Worm (Caenorhabditis elegans) whole organism, L1 larva: ENCODE measurements around the gene abf-3.

Source experiments
- C04F5.9 ChIP-seq: sonication (generic microtip); optimal IDR thresholded peaks from 2 replicates; lab custom pipeline; 2016; ENCODE audit warnings: missing genetic modification characterization, missing compliant biosample characterization
- C34B4.2 ChIP-seq: sonication (generic microtip); optimal IDR thresholded peaks from 2 replicates; lab custom pipeline; 2017; ENCODE audit warnings: mild to moderate bottlenecking, missing genetic modification characterization, missing compliant biosample characterization
- aha-1 ChIP-seq: fragments of 150-350 bp; optimal IDR thresholded peaks from 2 replicates; lab custom pipeline; 2014; ENCODE audit warnings: missing biosample characterization, missing genetic modification characterization
- aly-2 ChIP-seq: fragments of 150-350 bp; optimal IDR thresholded peaks from 2 replicates; lab custom pipeline; 2014; ENCODE audit warnings: missing biosample characterization, missing genetic modification characterization
- ceh-82 ChIP-seq, 3 experiments: fragments of 150-350 bp in 1 of 3; sonication (generic microtip) in 2 of 3; optimal IDR thresholded peaks; 2 replicates each; lab custom pipeline; 2014 to 2017; ENCODE audit warnings: missing biosample characterization in 3 of 3, missing genetic modification characterization in 3 of 3
- ceh-88 ChIP-seq: fragments of 200-800 bp; sonication (Bioruptor generic); IDR thresholded peaks from 2 replicates; pipeline ENCODE4 v1.3.6; 2022; ENCODE audit warnings: missing genetic modification characterization, missing compliant biosample characterization
- ceh-90 ChIP-seq: sonication (generic microtip); optimal IDR thresholded peaks from 2 replicates; lab custom pipeline; 2016; ENCODE audit warnings: missing genetic modification characterization, missing compliant biosample characterization
- ces-1 ChIP-seq: fragments of 150-350 bp; optimal IDR thresholded peaks from 2 replicates; lab custom pipeline; 2014; ENCODE audit warnings: missing biosample characterization, missing genetic modification reagents, missing genetic modification characterization
- dpl-1 ChIP-seq, 3 experiments: fragments of 150-350 bp in 2 of 3; sonication (generic microtip) in 1 of 3; optimal IDR thresholded peaks; 2 replicates each; lab custom pipeline; 2014 to 2017; ENCODE audit warnings: missing biosample characterization in 3 of 3, missing genetic modification characterization in 3 of 3, missing genetic modification reagents in 3 of 3
- efl-1 ChIP-seq, 4 experiments: fragments of 150-350 bp; optimal IDR thresholded peaks in 3 of 4; peaks in 1 of 4; 1 replicate in 1 of 4; 2 replicates in 3 of 4; lab custom pipeline; 2014; ENCODE audit warnings: missing biosample characterization in 2 of 4, missing genetic modification characterization in 2 of 4, missing genetic modification reagents in 2 of 4
- elt-2 ChIP-seq: sonication (generic microtip); optimal IDR thresholded peaks from 2 replicates; lab custom pipeline; 2016; ENCODE audit warnings: missing genetic modification characterization, mild to moderate bottlenecking, inconsistent platforms, missing compliant biosample characterization, missing genetic modification reagents
- fkh-10 ChIP-seq: sonication (generic microtip); optimal IDR thresholded peaks from 2 replicates; lab custom pipeline; 2017; ENCODE audit warnings: missing biosample characterization, missing genetic modification reagents, missing genetic modification characterization
- fkh-4 ChIP-seq: sonication (generic microtip); optimal IDR thresholded peaks from 2 replicates; lab custom pipeline; 2016; ENCODE audit warnings: missing compliant biosample characterization, missing genetic modification characterization, borderline replicate concordance
- fkh-8 ChIP-seq: sonication (generic microtip); optimal IDR thresholded peaks from 2 replicates; lab custom pipeline; 2016; ENCODE audit warnings: mild to moderate bottlenecking, missing genetic modification characterization, missing compliant biosample characterization
- fos-1 ChIP-seq: fragments of 150-350 bp; optimal IDR thresholded peaks from 2 replicates; lab custom pipeline; 2014; ENCODE audit warnings: missing biosample characterization, missing genetic modification characterization
- irx-1 ChIP-seq: sonication (generic microtip); optimal IDR thresholded peaks from 2 replicates; lab custom pipeline; 2016; ENCODE audit warnings: missing genetic modification characterization, missing compliant biosample characterization
- lin-14 ChIP-seq: fragments of 200-800 bp; sonication (Bioruptor generic); optimal IDR thresholded peaks from 2 replicates; lab custom pipeline; 2018; ENCODE audit warnings: mild to moderate bottlenecking, missing genetic modification characterization, moderate library complexity, missing compliant biosample characterization
- lin-15B ChIP-seq: fragments of 150-350 bp; sonication (generic microtip); optimal IDR thresholded peaks from 3 replicates; lab custom pipeline; 2014; ENCODE audit warnings: missing biosample characterization, missing genetic modification characterization
- lin-35 ChIP-seq, 2 experiments: fragments of 150-350 bp; optimal IDR thresholded peaks; 2 replicates each; lab custom pipeline; 2014; ENCODE audit warnings: missing biosample characterization in 2 of 2, missing genetic modification characterization in 2 of 2, missing genetic modification reagents in 2 of 2
- lin-39 ChIP-seq: fragments of 150-350 bp; optimal IDR thresholded peaks from 2 replicates; lab custom pipeline; 2014; ENCODE audit warnings: missing biosample characterization, missing genetic modification reagents, missing genetic modification characterization
- lir-3 ChIP-seq: sonication (generic microtip); optimal IDR thresholded peaks from 2 replicates; lab custom pipeline; 2016; ENCODE audit warnings: mild to moderate bottlenecking, missing genetic modification characterization, moderate library complexity, missing compliant biosample characterization; ENCODE audit not compliant: poor library complexity
- lsy-2 ChIP-seq, 2 experiments: fragments of 150-350 bp; optimal IDR thresholded peaks; 2 replicates each; lab custom pipeline; 2014; ENCODE audit warnings: missing biosample characterization in 2 of 2, missing genetic modification characterization in 2 of 2
- mab-9 ChIP-seq: fragments of 200-800 bp; sonication (Bioruptor generic); IDR thresholded peaks from 2 replicates; pipeline ENCODE4 v1.3.6; 2022; ENCODE audit warnings: missing genetic modification reagents, missing genetic modification characterization, missing compliant biosample characterization
- mep-1 ChIP-seq: fragments of 150-350 bp; optimal IDR thresholded peaks from 2 replicates; lab custom pipeline; 2014; ENCODE audit warnings: missing biosample characterization, missing genetic modification characterization
- nhr-19 ChIP-seq: fragments of 200-800 bp; sonication (Bioruptor generic); conservative IDR thresholded peaks from 2 replicates; pipeline ENCODE4 v1.3.6; 2022; ENCODE audit warnings: missing genetic modification characterization, missing compliant biosample characterization
- nhr-76 ChIP-seq: sonication (generic microtip); optimal IDR thresholded peaks from 2 replicates; lab custom pipeline; 2017; ENCODE audit warnings: missing biosample characterization, missing genetic modification characterization
- nhr-77 ChIP-seq: fragments of 150-350 bp; optimal IDR thresholded peaks from 2 replicates; lab custom pipeline; 2014; ENCODE audit warnings: missing biosample characterization, missing genetic modification characterization
- nhr-90 ChIP-seq: sonication (generic microtip); optimal IDR thresholded peaks from 2 replicates; lab custom pipeline; 2016; ENCODE audit warnings: mild to moderate bottlenecking, missing genetic modification characterization, missing compliant biosample characterization; ENCODE audit not compliant: poor library complexity
- pag-3 ChIP-seq: sonication (generic microtip); optimal IDR thresholded peaks from 2 replicates; lab custom pipeline; 2017; ENCODE audit warnings: missing genetic modification characterization, mild to moderate bottlenecking, missing compliant biosample characterization, antibody characterized with exemption, borderline replicate concordance; ENCODE audit not compliant: insufficient read depth
- skn-1 ChIP-seq: fragments of 150-350 bp; optimal IDR thresholded peaks from 2 replicates; lab custom pipeline; 2014; ENCODE audit warnings: missing biosample characterization, missing genetic modification characterization
- sox-4 ChIP-seq: sonication (generic microtip); optimal IDR thresholded peaks from 2 replicates; lab custom pipeline; 2016; ENCODE audit warnings: missing genetic modification characterization, missing compliant biosample characterization
- sup-37 ChIP-seq: fragments of 200-800 bp; sonication (Bioruptor generic); optimal IDR thresholded peaks from 2 replicates; lab custom pipeline; 2018; ENCODE audit warnings: mild to moderate bottlenecking, missing genetic modification characterization, missing compliant biosample characterization
- unc-62 ChIP-seq: fragments of 150-350 bp; optimal IDR thresholded peaks from 2 replicates; lab custom pipeline; 2014; ENCODE audit warnings: missing biosample characterization, missing genetic modification reagents, missing genetic modification characterization
- unc-98 ChIP-seq: fragments of 200-800 bp; sonication (Bioruptor generic); IDR thresholded peaks from 2 replicates; pipeline ENCODE4 v1.3.6; 2022; ENCODE audit warnings: missing genetic modification characterization, missing compliant biosample characterization
- xbp-1 ChIP-seq: sonication (generic microtip); optimal IDR thresholded peaks from 2 replicates; lab custom pipeline; 2016; ENCODE audit warnings: missing genetic modification characterization, missing compliant biosample characterization
- zag-1 ChIP-seq: fragments of 150-350 bp; optimal IDR thresholded peaks from 2 replicates; lab custom pipeline; 2014; ENCODE audit warnings: missing biosample characterization, missing genetic modification characterization
- ztf-4 ChIP-seq: fragments of 150-350 bp; optimal IDR thresholded peaks from 2 replicates; lab custom pipeline; 2014; ENCODE audit warnings: missing biosample characterization, missing genetic modification characterization

Gene abf-3

ce11 chrV:15833622-15834021 lies 16.0 kb upstream of the abf-3 start, which contains the start of gene srbc-54:
Gene srbc-54, minus strand, starts transcription at chrV:15833722.
- TF ChIP-seq lin-35 (GFP tag; optimal IDR thresholded peaks at IDR 0.05; lab: Kevin White, UChicago) (no peak), ces-1 (GFP tag; lab: Kevin White, UChicago) (no peak), skn-1 (tag; lab: Kevin White, UChicago) (no peak), nhr-90 (tag; lab: Kevin White, UChicago) (no peak), fkh-10 (GFP tag; lab: Kevin White, UChicago) (no peak), efl-1 (optimal IDR thresholded peaks at IDR 0.05; lab: Kevin White, UChicago) (no peak), efl-1 (GFP tag; optimal IDR thresholded peaks at IDR 0.05 in 1 of 2; lab: Kevin White, UChicago) (no peak), unc-62 (no peak)

DNA sequence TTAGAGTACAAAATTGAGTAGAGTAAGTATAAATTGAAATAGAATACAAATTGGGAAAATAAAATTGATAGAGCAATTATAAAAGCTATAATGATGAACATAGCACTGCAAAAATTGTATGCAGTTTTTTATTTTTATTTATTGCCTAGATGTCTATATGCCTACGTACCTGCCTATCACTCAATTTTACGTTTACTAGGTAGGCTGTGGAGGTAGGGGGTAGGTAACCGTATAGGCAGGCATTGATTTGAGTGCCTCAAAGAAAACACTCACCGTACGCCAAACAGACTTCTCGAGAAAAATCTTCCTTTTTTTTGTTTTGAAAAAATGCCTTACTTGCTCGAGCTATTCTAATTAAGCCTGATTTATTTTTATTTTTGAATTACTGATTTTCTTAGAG lies 13.9 kb upstream of the abf-3 start, which contains the start of gene srbc-56:
Gene srbc-56 (minus strand): TSS at position 101 of the 400 bp plus-strand sequence.
- TF ChIP-seq elt-2 (tag; lab: Kevin White, UChicago) (no peak), aly-2 (tag; lab: Kevin White, UChicago) (no peak), fkh-8 (tag; lab: Kevin White, UChicago) (no peak)

ce11 chrV:15829907-15830306 lies 12.3 kb upstream of the abf-3 start, which contains the start of gene srbc-55:
Gene srbc-55, minus strand, starts transcription at chrV:15830007.
- TF ChIP-seq xbp-1 (tag; lab: Kevin White, UChicago) (no peak), ceh-82 (tag; optimal IDR thresholded peaks at IDR 0.05; lab: Kevin White, UChicago) (no peak), irx-1 (tag; lab: Kevin White, UChicago) (no peak), pag-3 (tag; lab: Kevin White, UChicago) (no peak), lin-35 (GFP tag; optimal IDR thresholded peaks at IDR 0.05; lab: Kevin White, UChicago) (no peak), C34B4.2 (tag; lab: Kevin White, UChicago) (no peak), fkh-4 (tag; lab: Kevin White, UChicago) (no peak), dpl-1 (GFP tag; optimal IDR thresholded peaks at IDR 0.05; lab: Kevin White, UChicago) (no peak), sup-37 (GFP tag; lab: Kevin White, UChicago) (no peak), mep-1 (tag; lab: Kevin White, UChicago) (no peak), lin-15B (tag; lab: Kevin White, UChicago) (no peak), lir-3 (no peak), unc-98 (GFP tag; lab: Robert Waterston, UW) (no peak)

DNA sequence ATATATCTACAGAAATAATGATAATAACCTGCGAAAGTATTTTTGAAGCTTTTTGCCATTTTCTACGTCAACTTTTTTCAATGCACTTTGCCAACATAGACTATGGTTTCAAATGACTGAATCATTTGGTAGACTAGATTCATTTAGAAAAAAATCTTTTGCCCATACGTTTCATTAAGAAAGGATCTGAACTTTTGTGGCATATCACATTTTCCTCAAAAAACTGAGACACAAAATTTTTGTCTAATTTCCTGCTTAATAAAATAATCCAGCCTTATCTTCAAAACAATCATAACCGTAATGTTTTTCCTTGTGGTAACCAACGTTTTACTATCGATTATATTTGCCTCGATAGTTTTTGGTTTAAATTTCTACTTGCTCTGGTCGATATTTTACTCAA lies 8.5 kb upstream of the abf-3 start, which contains the start of gene srbc-51:
Gene srbc-51 (plus strand): TSS at position 301 of the 400 bp plus-strand sequence.
- TF ChIP-seq ceh-90 (tag; lab: Kevin White, UChicago) (no peak), zag-1 (tag; lab: Kevin White, UChicago) (no peak), nhr-76 (no peak), aha-1 (no peak), lin-35 (GFP tag; optimal IDR thresholded peaks at IDR 0.05; lab: Kevin White, UChicago) (no peak)

- TF ChIP-seq ztf-4 (tag; lab: Kevin White, UChicago) (no peak), dpl-1 (GFP tag; optimal IDR thresholded peaks at IDR 0.05; lab: Kevin White, UChicago) (no peak), fos-1 (no peak), lin-39 (no peak), lsy-2 (tag; optimal IDR thresholded peaks at IDR 0.05; lab: Kevin White, UChicago) (no peak), lin-14 (no peak), mab-9 (GFP tag; lab: Robert Waterston, UW) (no peak), unc-98 (GFP tag; lab: Robert Waterston, UW) (no peak), efl-1 (optimal IDR thresholded peaks at IDR 0.05; lab: Kevin White, UChicago) (no peak), efl-1 (GFP tag; optimal IDR thresholded peaks at IDR 0.05 in 1 of 2; lab: Kevin White, UChicago) (no peak), nhr-77 (tag; lab: Kevin White, UChicago) (no peak), skn-1 (tag; lab: Kevin White, UChicago) (no peak), nhr-19 (GFP tag; lab: Robert Waterston, UW) (no peak), ceh-88 (no peak), fkh-8 (tag; lab: Kevin White, UChicago) (no peak), sox-4 (tag; lab: Kevin White, UChicago) (no peak), C04F5.9 (tag; lab: Kevin White, UChicago) (no peak)
- TF ChIP-seq, all 84 proteins: peak for 0
Measured at ce11 chrV:15824866-15825265, 7.2 kb upstream of the abf-3 start, which contains the start of gene srbc-50. Gene srbc-50, minus strand, starts transcription at chrV:15824966.
